Worm (Caenorhabditis elegans) whole organism, early embryonic: Measurements from ENCODE around the gene Y51H7C.12.

ENCODE experiments used
- B0310.2 ChIP-seq: sonication (generic microtip); optimal IDR thresholded peaks from 2 replicates; lab custom pipeline; 2016; ENCODE audit warnings: mild to moderate bottlenecking, missing genetic modification characterization, missing compliant biosample characterization
- F13C5.2 ChIP-seq: sonication (generic microtip); optimal IDR thresholded peaks from 2 replicates; lab custom pipeline; 2017; ENCODE audit warnings: mild to moderate bottlenecking, missing genetic modification characterization, inconsistent platforms, missing compliant biosample characterization
- ama-1 ChIP-seq: fragments of 150-350 bp; optimal IDR thresholded peaks from 2 replicates; lab custom pipeline; 2014
- ceh-36 ChIP-seq: sonication (generic microtip); optimal IDR thresholded peaks from 2 replicates; lab custom pipeline; 2016; ENCODE audit warnings: missing genetic modification characterization, inconsistent platforms, missing compliant biosample characterization
- flt-1 ChIP-seq: fragments of 200-800 bp; sonication (Bioruptor generic); IDR thresholded peaks from 2 replicates; pipeline ENCODE4 v1.3.6; 2022; ENCODE audit warnings: missing genetic modification characterization, missing compliant biosample characterization
- hmbx-1 ChIP-seq: sonication (generic microtip); optimal IDR thresholded peaks from 2 replicates; lab custom pipeline; 2016; ENCODE audit warnings: mild to moderate bottlenecking, missing genetic modification characterization, missing compliant biosample characterization
- hmg-4 ChIP-seq: fragments of 200-800 bp; sonication (Bioruptor generic); optimal IDR thresholded peaks from 2 replicates; lab custom pipeline; 2018; ENCODE audit warnings: mild to moderate bottlenecking, missing genetic modification characterization, missing compliant biosample characterization
- pes-1 ChIP-seq: fragments of 200-800 bp; sonication (Bioruptor generic); IDR thresholded peaks from 2 replicates; pipeline ENCODE4 v1.3.6; 2022; ENCODE audit warnings: missing genetic modification reagents, missing genetic modification characterization, missing compliant biosample characterization

DNA sequence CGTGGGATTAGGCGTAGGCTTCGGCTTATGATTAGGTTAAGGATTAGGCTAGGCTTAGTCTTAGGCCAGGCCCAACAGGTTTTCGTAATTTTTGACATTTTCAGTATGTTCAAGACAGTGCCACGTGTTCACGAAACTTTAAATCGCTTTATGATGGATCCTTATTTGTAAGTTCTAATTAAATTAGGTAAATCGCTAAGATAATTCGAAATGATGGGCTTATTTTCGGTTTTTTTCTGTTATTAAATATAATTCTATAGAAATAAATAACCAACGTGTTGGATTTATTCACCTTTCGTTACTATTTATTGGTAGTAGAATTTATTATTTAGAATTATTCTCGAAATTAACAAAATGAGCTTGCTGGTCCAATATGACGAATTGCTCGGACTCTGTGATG, 45.1 kb downstream of the Y51H7C.12 start, which contains the start of gene Y51H7C.8:
- TF ChIP-seq hmbx-1 (no peak), pes-1 (GFP tag; lab: Robert Waterston, UW) (no peak), flt-1 (GFP tag; lab: Robert Waterston, UW) (no peak), ama-1 (no peak), F13C5.2 (tag; lab: Kevin White, UChicago) (no peak), hmg-4 (GFP tag; lab: Kevin White, UChicago) (no peak), ceh-36 (no peak), B0310.2 (tag; lab: Kevin White, UChicago) (no peak)
